Fruit fly (Drosophila melanogaster) whole organism, embryonic: Measurements from ENCODE around the gene Cortactin.
A peak's percentile ranks its signal among the peaks of the same experiment; 100 is the strongest.

Source experiments
- Atf3 ChIP-seq: fragments of 200-800 bp; sonication (Bioruptor generic); optimal IDR thresholded peaks from 3 replicates; lab custom pipeline; 2016; ENCODE audit warnings: missing biosample characterization, missing genetic modification characterization
- BEAF-32 ChIP-seq: fragments of 200-800 bp; sonication (Bioruptor generic); optimal IDR thresholded peaks from 3 replicates; lab custom pipeline; 2017; ENCODE audit warnings: missing biosample characterization, missing genetic modification characterization, mild to moderate bottlenecking, moderate library complexity, missing genetic modification reagents
- Bteb2 ChIP-seq: fragments of 200-800 bp; sonication (Bioruptor generic); optimal IDR thresholded peaks from 2 replicates; lab custom pipeline; 2016; ENCODE audit warnings: missing biosample characterization, missing genetic modification characterization
- CG10267 ChIP-seq: fragments of 200-800 bp; sonication (Bioruptor generic); optimal IDR thresholded peaks from 2 replicates; lab custom pipeline; 2018; ENCODE audit warnings: missing biosample characterization, mild to moderate bottlenecking, missing genetic modification characterization, moderate library complexity
- CG10979 ChIP-seq: fragments of 200-800 bp; sonication (Bioruptor generic); optimal IDR thresholded peaks from 2 replicates; lab custom pipeline; 2018; ENCODE audit warnings: missing biosample characterization, mild to moderate bottlenecking, missing genetic modification characterization, moderate library complexity
- CG11093 ChIP-seq: fragments of 200-800 bp; sonication (Bioruptor generic); IDR thresholded peaks from 3 replicates; pipeline ENCODE4 v1.3.6; 2022; ENCODE audit warnings: missing biosample characterization, missing genetic modification characterization
- CG11695 ChIP-seq: fragments of 200-800 bp; sonication (Bioruptor generic); IDR thresholded peaks from 3 replicates; pipeline ENCODE4 v1.3.6; 2022; ENCODE audit warnings: missing biosample characterization, missing genetic modification characterization
- CG12236 ChIP-seq: fragments of 200-800 bp; sonication (Bioruptor generic); optimal IDR thresholded peaks from 2 replicates; lab custom pipeline; 2016; ENCODE audit warnings: missing biosample characterization, missing genetic modification characterization
- CG12769 ChIP-seq: fragments of 200-800 bp; sonication (Bioruptor generic); optimal IDR thresholded peaks from 2 replicates; lab custom pipeline; 2019; ENCODE audit warnings: missing biosample characterization, mild to moderate bottlenecking, missing genetic modification characterization, moderate library complexity
- CG13424 ChIP-seq: fragments of 200-800 bp; sonication (Bioruptor generic); optimal IDR thresholded peaks from 2 replicates; lab custom pipeline; 2019; ENCODE audit warnings: missing biosample characterization, mild to moderate bottlenecking, missing genetic modification characterization, moderate library complexity
- CG1529 ChIP-seq: fragments of 200-800 bp; sonication (Bioruptor generic); optimal IDR thresholded peaks from 3 replicates; lab custom pipeline; 2018; ENCODE audit warnings: missing biosample characterization, missing genetic modification characterization
- CG15601 ChIP-seq: fragments of 200-800 bp; sonication (Bioruptor generic); optimal IDR thresholded peaks from 3 replicates; lab custom pipeline; 2019; ENCODE audit warnings: missing biosample characterization, mild to moderate bottlenecking, missing genetic modification characterization, moderate library complexity
- CG17328 ChIP-seq: fragments of 200-800 bp; sonication (Bioruptor generic); IDR thresholded peaks from 2 replicates; pipeline ENCODE4 v1.3.6; 2022; ENCODE audit warnings: missing biosample characterization, missing genetic modification characterization
- CG1832 ChIP-seq: fragments of 200-800 bp; sonication (Bioruptor generic); optimal IDR thresholded peaks from 2 replicates; lab custom pipeline; 2017; ENCODE audit warnings: missing biosample characterization, mild to moderate bottlenecking, missing genetic modification characterization, inconsistent platforms
- CG32532 ChIP-seq: fragments of 200-800 bp; sonication (Bioruptor generic); IDR thresholded peaks from 2 replicates; pipeline ENCODE4 v1.3.6; 2022; ENCODE audit warnings: missing biosample characterization, missing genetic modification characterization
- CG32767 ChIP-seq: fragments of 200-800 bp; sonication (Bioruptor generic); IDR thresholded peaks from 2 replicates; pipeline ENCODE4 v1.3.6; 2022; ENCODE audit warnings: missing biosample characterization, missing genetic modification characterization
- CG34224 ChIP-seq: fragments of 200-800 bp; sonication (Bioruptor generic); IDR thresholded peaks from 3 replicates; pipeline ENCODE4 v1.3.6; 2022; ENCODE audit warnings: missing biosample characterization, missing genetic modification characterization; ENCODE audit not compliant: partially characterized antibody
- CG4360 ChIP-seq: fragments of 200-800 bp; sonication (Bioruptor generic); IDR thresholded peaks from 2 replicates; pipeline ENCODE4 v1.3.6; 2022; ENCODE audit warnings: missing biosample characterization, missing genetic modification characterization
- CG4424 ChIP-seq: fragments of 200-800 bp; sonication (Bioruptor generic); optimal IDR thresholded peaks from 3 replicates; lab custom pipeline; 2016; ENCODE audit warnings: missing biosample characterization, missing genetic modification characterization
- CG5245 ChIP-seq: fragments of 200-800 bp; sonication (Bioruptor generic); optimal IDR thresholded peaks from 3 replicates; lab custom pipeline; 2016; ENCODE audit warnings: missing biosample characterization, missing genetic modification characterization
- CG7556 ChIP-seq: fragments of 200-800 bp; sonication (Bioruptor generic); optimal IDR thresholded peaks from 2 replicates; lab custom pipeline; 2017; ENCODE audit warnings: missing biosample characterization, mild to moderate bottlenecking, missing genetic modification characterization
- CG8089 ChIP-seq: fragments of 200-800 bp; sonication (Bioruptor generic); optimal IDR thresholded peaks from 3 replicates; lab custom pipeline; 2016; ENCODE audit warnings: missing biosample characterization, missing genetic modification characterization
- CoRest ChIP-seq: fragments of 200-800 bp; sonication (Bioruptor generic); optimal IDR thresholded peaks from 3 replicates; lab custom pipeline; 2018; ENCODE audit warnings: missing biosample characterization, mild to moderate bottlenecking, missing genetic modification characterization, moderate library complexity
- Elba2 ChIP-seq: fragments of 200-800 bp; sonication (Bioruptor generic); optimal IDR thresholded peaks from 3 replicates; lab custom pipeline; 2016; ENCODE audit warnings: missing biosample characterization, missing genetic modification characterization
- Ets97D ChIP-seq: fragments of 200-800 bp; sonication (Bioruptor generic); optimal IDR thresholded peaks from 3 replicates; lab custom pipeline; 2016; ENCODE audit warnings: missing biosample characterization, missing genetic modification characterization
- Fer1 ChIP-seq: fragments of 200-800 bp; sonication (Bioruptor generic); optimal IDR thresholded peaks from 2 replicates; lab custom pipeline; 2017; ENCODE audit warnings: missing biosample characterization, mild to moderate bottlenecking, missing genetic modification characterization
- H15 ChIP-seq: fragments of 200-800 bp; sonication (Bioruptor generic); IDR thresholded peaks from 3 replicates; pipeline ENCODE4 v1.3.6; 2022; ENCODE audit warnings: missing biosample characterization, missing genetic modification characterization
- H2.0 ChIP-seq: fragments of 200-800 bp; sonication (Bioruptor generic); IDR thresholded peaks from 2 replicates; pipeline ENCODE4 v1.3.6; 2022; ENCODE audit warnings: missing biosample characterization, missing genetic modification characterization
- Kr ChIP-seq: fragments of 200-800 bp; sonication (Bioruptor generic); optimal IDR thresholded peaks from 2 replicates; lab custom pipeline; 2017; ENCODE audit warnings: missing biosample characterization, mild to moderate bottlenecking, missing genetic modification characterization
- Lim3 ChIP-seq: fragments of 200-800 bp; sonication (Bioruptor generic); IDR thresholded peaks from 2 replicates; pipeline ENCODE4 v1.3.6; 2022; ENCODE audit warnings: missing biosample characterization, missing genetic modification characterization
- Med ChIP-seq: fragments of 200-800 bp; sonication (Bioruptor generic); peaks from one replicate; lab custom pipeline; 2016; ENCODE audit warnings: missing biosample characterization, missing genetic modification characterization, mild to moderate bottlenecking, inconsistent platforms, moderate library complexity
- Mes4 ChIP-seq: fragments of 200-800 bp; sonication (Bioruptor generic); optimal IDR thresholded peaks from 2 replicates; lab custom pipeline; 2016; ENCODE audit warnings: missing biosample characterization, missing genetic modification characterization
- Ptx1 ChIP-seq: fragments of 200-800 bp; sonication (Bioruptor generic); IDR thresholded peaks from 2 replicates; pipeline ENCODE4 v1.3.6; 2022; ENCODE audit warnings: missing biosample characterization, missing genetic modification characterization
- Side ChIP-seq: fragments of 200-800 bp; sonication (Bioruptor generic); optimal IDR thresholded peaks from 2 replicates; lab custom pipeline; 2016; ENCODE audit warnings: missing biosample characterization, missing genetic modification characterization
- ac ChIP-seq: fragments of 200-800 bp; sonication (Bioruptor generic); optimal IDR thresholded peaks from 3 replicates; lab custom pipeline; 2017; ENCODE audit warnings: missing biosample characterization, mild to moderate bottlenecking, missing genetic modification characterization
- ap ChIP-seq: fragments of 200-800 bp; sonication (Bioruptor generic); IDR thresholded peaks from 2 replicates; pipeline ENCODE4 v1.3.6; 2022; ENCODE audit warnings: missing biosample characterization, missing genetic modification characterization
- cad ChIP-seq: fragments of >200 bp; optimal IDR thresholded peaks from 2 replicates; lab custom pipeline; 2017; ENCODE audit warnings: missing biosample characterization, missing genetic modification characterization
- caup ChIP-seq: fragments of 200-800 bp; sonication (Bioruptor generic); optimal IDR thresholded peaks from 3 replicates; lab custom pipeline; 2017; ENCODE audit warnings: missing biosample characterization, mild to moderate bottlenecking, missing genetic modification characterization, moderate library complexity; ENCODE audit not compliant: severe bottlenecking
- chn ChIP-seq: fragments of 200-800 bp; sonication (Bioruptor generic); optimal IDR thresholded peaks from 2 replicates; lab custom pipeline; 2016; ENCODE audit warnings: missing biosample characterization, missing genetic modification characterization
- crp ChIP-seq, 2 experiments: fragments of 200-800 bp; sonication (Bioruptor generic); optimal IDR thresholded peaks; 2 replicates in 1 of 2; 3 replicates in 1 of 2; lab custom pipeline; 2017; ENCODE audit warnings: missing biosample characterization in 2 of 2, missing genetic modification characterization in 2 of 2, mild to moderate bottlenecking in 1 of 2, moderate library complexity in 1 of 2
- eyg ChIP-seq: fragments of 200-800 bp; sonication (Bioruptor generic); optimal IDR thresholded peaks from 3 replicates; lab custom pipeline; 2016; ENCODE audit warnings: missing biosample characterization, missing genetic modification characterization
- gcm ChIP-seq: fragments of 200-800 bp; sonication (Bioruptor generic); optimal IDR thresholded peaks from 2 replicates; lab custom pipeline; 2019; ENCODE audit warnings: missing biosample characterization, mild to moderate bottlenecking, missing genetic modification characterization, moderate library complexity
- hbn ChIP-seq: fragments of 200-800 bp; sonication (Bioruptor generic); IDR thresholded peaks from 2 replicates; pipeline ENCODE4 v1.3.6; 2022; ENCODE audit warnings: missing biosample characterization, missing genetic modification characterization; ENCODE audit not compliant: partially characterized antibody
- jigr1 ChIP-seq: fragments of 200-800 bp; sonication (Bioruptor generic); IDR thresholded peaks from 3 replicates; pipeline ENCODE4 v1.3.6; 2022; ENCODE audit warnings: missing biosample characterization, missing genetic modification characterization
- peb ChIP-seq: fragments of 200-800 bp; sonication (Bioruptor generic); IDR thresholded peaks from 2 replicates; pipeline ENCODE4 v1.3.6; 2022; ENCODE audit warnings: missing biosample characterization, missing genetic modification characterization
- scrt ChIP-seq: fragments of 200-800 bp; sonication (Bioruptor generic); optimal IDR thresholded peaks from 2 replicates; lab custom pipeline; 2018; ENCODE audit warnings: missing biosample characterization, mild to moderate bottlenecking, missing genetic modification characterization, moderate library complexity
- unc-4 ChIP-seq: fragments of 200-800 bp; sonication (Bioruptor generic); IDR thresholded peaks from 2 replicates; pipeline ENCODE4 v1.3.6; 2022; ENCODE audit warnings: missing biosample characterization, missing genetic modification characterization; ENCODE audit not compliant: partially characterized antibody
- unpg ChIP-seq: fragments of 200-800 bp; sonication (Bioruptor generic); optimal IDR thresholded peaks from 3 replicates; lab custom pipeline; 2018; ENCODE audit warnings: missing biosample characterization, mild to moderate bottlenecking, missing genetic modification characterization, moderate library complexity
- zen ChIP-seq: fragments of 200-800 bp; sonication (Bioruptor generic); optimal IDR thresholded peaks from 3 replicates; lab custom pipeline; 2018; ENCODE audit warnings: missing biosample characterization, mild to moderate bottlenecking, missing genetic modification characterization, moderate library complexity

The Cortactin gene

dm6 chr3R:21111964-21112740, 47.9 kb upstream of the Cortactin start (continued):
- TF ChIP-seq zen (no peak), crp (GFP tag; optimal IDR thresholded peaks at IDR 0.05; lab: Kevin White, UChicago) (no peak), Side (GFP tag; lab: Kevin White, UChicago) (no peak), CoRest (peak; percentile 27), CG8089 (GFP tag; lab: Kevin White, UChicago) (no peak), Atf3 (GFP tag; lab: Kevin White, UChicago) (no peak), CG10979 (no peak), gcm (GFP tag; lab: Kevin White, UChicago) (peak; percentile 55), CG34224 (GFP tag; lab: Robert Waterston, UW) (no peak), CG1529 (GFP tag; lab: Kevin White, UChicago) (peak; percentile 32), CG32532 (GFP tag; lab: Robert Waterston, UW) (no peak; the same call in 1 of the 2 replicates), Kr (GFP tag; lab: Kevin White, UChicago) (no peak), hbn (GFP tag; lab: Robert Waterston, UW) (no peak), Mes4 (no peak), Bteb2 (peak; percentile 15), eyg (GFP tag; lab: Kevin White, UChicago) (no peak), H2.0 (GFP tag; lab: Robert Waterston, UW) (0 out of 2 replicates have a peak, but pooled peaks have one; percentile 14), CG13424 (tag; lab: Kevin White, UChicago) (peak; percentile 45), scrt (GFP tag; lab: Kevin White, UChicago) (peak; percentile 61), chn (peak; percentile 19), BEAF-32 (no peak), Ptx1 (GFP tag; lab: Robert Waterston, UW) (peak; percentile 17; the same call in 1 of the 2 replicates), Med (GFP tag; lab: Kevin White, UChicago) (peak; percentile 75), Elba2 (no peak), CG17328 (GFP tag; lab: Robert Waterston, UW) (no peak), unpg (GFP tag; lab: Kevin White, UChicago) (peak; percentile 24), CG4424 (GFP tag; lab: Kevin White, UChicago) (peak; percentile 39), unc-4 (GFP tag; lab: Robert Waterston, UW) (no peak), CG7556 (GFP tag; lab: Kevin White, UChicago) (no peak), CG12236 (GFP tag; lab: Kevin White, UChicago) (no peak), CG4360 (GFP tag; lab: Robert Waterston, UW) (peak; percentile 88), caup (GFP tag; lab: Kevin White, UChicago) (no peak), jigr1 (GFP tag; lab: Robert Waterston, UW) (no peak), Ets97D (GFP tag; lab: Kevin White, UChicago) (no peak), ac (GFP tag; lab: Kevin White, UChicago) (no peak), CG15601 (tag; lab: Kevin White, UChicago) (no peak), ap (GFP tag; lab: Robert Waterston, UW) (0 out of 2 replicates have a peak, but pooled peaks have one; percentile 22), CG11093 (GFP tag; lab: Robert Waterston, UW) (no peak), Fer1 (GFP tag; lab: Kevin White, UChicago) (peak; percentile 37), Lim3 (no peak), CG32767 (GFP tag; lab: Robert Waterston, UW) (no peak), cad (GFP tag; lab: Kevin White, UChicago) (no peak), peb (GFP tag; lab: Robert Waterston, UW) (no peak), CG5245 (no peak), CG1832 (GFP tag; lab: Kevin White, UChicago) (no peak), CG10267 (tag; lab: Kevin White, UChicago) (no peak), CG12769 (tag; lab: Kevin White, UChicago) (peak; percentile 17), CG11695 (GFP tag; lab: Robert Waterston, UW) (peak; percentile 29; the same call in 1 of the 3 replicates), H15 (GFP tag; lab: Robert Waterston, UW) (no peak)
